Worm (Caenorhabditis elegans) whole organism, L3 larva: ENCODE measurements around the gene F17C11.2.

Experiments used
- R02D3.7 ChIP-seq: fragments of 150-350 bp; optimal IDR thresholded peaks from 2 replicates; lab custom pipeline; 2014; ENCODE audit warnings: missing biosample characterization, missing genetic modification characterization
- aly-2 ChIP-seq: fragments of 150-350 bp; optimal IDR thresholded peaks from 2 replicates; lab custom pipeline; 2014; ENCODE audit warnings: missing biosample characterization, missing genetic modification characterization
- ama-1 ChIP-seq: fragments of 150-350 bp; optimal IDR thresholded peaks from 2 replicates; lab custom pipeline; 2018
- ceh-16 ChIP-seq: sonication (generic microtip); optimal IDR thresholded peaks from 2 replicates; lab custom pipeline; 2017; ENCODE audit warnings: missing biosample characterization, missing genetic modification characterization
- ceh-28 ChIP-seq: fragments of 150-350 bp; optimal IDR thresholded peaks from 2 replicates; lab custom pipeline; 2014; ENCODE audit warnings: missing biosample characterization, missing genetic modification reagents, missing genetic modification characterization
- ceh-82 ChIP-seq: fragments of 150-350 bp; optimal IDR thresholded peaks from 2 replicates; lab custom pipeline; 2014; ENCODE audit warnings: missing biosample characterization, missing genetic modification characterization
- ceh-9 ChIP-seq: sonication (generic microtip); optimal IDR thresholded peaks from 2 replicates; lab custom pipeline; 2018; ENCODE audit warnings: missing biosample characterization, missing genetic modification characterization
- daf-12 ChIP-seq: fragments of 150-350 bp; optimal IDR thresholded peaks from 2 replicates; lab custom pipeline; 2014; ENCODE audit warnings: missing biosample characterization, missing genetic modification reagents, missing genetic modification characterization
- egl-27 ChIP-seq: sonication (generic microtip); optimal IDR thresholded peaks from 4 replicates; lab custom pipeline; 2017; ENCODE audit warnings: missing biosample characterization, missing genetic modification reagents, missing genetic modification characterization
- egl-5 ChIP-seq: fragments of 150-350 bp; optimal IDR thresholded peaks from 2 replicates; lab custom pipeline; 2017; ENCODE audit warnings: missing biosample characterization, missing genetic modification reagents, missing genetic modification characterization, inconsistent platforms
- elt-1 ChIP-seq: fragments of 150-350 bp; optimal IDR thresholded peaks from 2 replicates; lab custom pipeline; 2014; ENCODE audit warnings: missing biosample characterization, missing genetic modification characterization
- elt-2 ChIP-seq: sonication (generic microtip); optimal IDR thresholded peaks from 2 replicates; lab custom pipeline; 2016; ENCODE audit warnings: missing genetic modification reagents, mild to moderate bottlenecking, missing genetic modification characterization, missing compliant biosample characterization
- elt-3 ChIP-seq, 3 experiments: fragments of 150-350 bp in 1 of 3; sonication (generic microtip) in 2 of 3; optimal IDR thresholded peaks; 2 replicates in 2 of 3; 4 replicates in 1 of 3; lab custom pipeline; 2014 to 2017; ENCODE audit warnings: missing biosample characterization in 3 of 3, missing genetic modification characterization in 3 of 3
- eor-1 ChIP-seq, 2 experiments: fragments of 150-350 bp; optimal IDR thresholded peaks; 2 replicates each; lab custom pipeline; 2014 to 2018; ENCODE audit warnings: missing biosample characterization in 2 of 2, missing genetic modification characterization in 2 of 2
- fkh-10 ChIP-seq: sonication (generic microtip); optimal IDR thresholded peaks from 2 replicates; lab custom pipeline; 2017; ENCODE audit warnings: missing biosample characterization, missing genetic modification reagents, missing genetic modification characterization
- fkh-2 ChIP-seq: fragments of 150-350 bp; optimal IDR thresholded peaks from 2 replicates; lab custom pipeline; 2014; ENCODE audit warnings: missing biosample characterization, missing genetic modification reagents, missing genetic modification characterization
- fos-1 ChIP-seq: fragments of 150-350 bp; optimal IDR thresholded peaks from 2 replicates; lab custom pipeline; 2014; ENCODE audit warnings: missing biosample characterization, missing genetic modification characterization
- hmg-11 ChIP-seq: sonication (generic microtip); optimal IDR thresholded peaks from 2 replicates; lab custom pipeline; 2016; ENCODE audit warnings: missing genetic modification characterization, missing compliant biosample characterization
- jun-1 ChIP-seq: fragments of 150-350 bp; optimal IDR thresholded peaks from 2 replicates; lab custom pipeline; 2014; ENCODE audit warnings: missing biosample characterization, missing genetic modification reagents, missing genetic modification characterization
- lin-15B ChIP-seq: fragments of 150-350 bp; optimal IDR thresholded peaks from 2 replicates; lab custom pipeline; 2014; ENCODE audit warnings: missing biosample characterization, missing genetic modification characterization
- lin-39 ChIP-seq: fragments of 150-350 bp; optimal IDR thresholded peaks from 2 replicates; lab custom pipeline; 2018; ENCODE audit warnings: missing biosample characterization, missing genetic modification reagents, missing genetic modification characterization
- lsy-12 ChIP-seq: sonication (generic microtip); optimal IDR thresholded peaks from 2 replicates; lab custom pipeline; 2016; ENCODE audit warnings: mild to moderate bottlenecking, missing genetic modification characterization, missing compliant biosample characterization
- mdl-1 ChIP-seq: fragments of 150-350 bp; optimal IDR thresholded peaks from 2 replicates; lab custom pipeline; 2014; ENCODE audit warnings: missing biosample characterization, missing genetic modification characterization
- mml-1 ChIP-seq: fragments of 150-350 bp; sonication (generic microtip); optimal IDR thresholded peaks from 3 replicates; lab custom pipeline; 2014; ENCODE audit warnings: missing biosample characterization, missing genetic modification characterization
- nfya-1 ChIP-seq: sonication (generic microtip); optimal IDR thresholded peaks from 2 replicates; lab custom pipeline; 2017; ENCODE audit warnings: missing genetic modification characterization, mild to moderate bottlenecking, missing compliant biosample characterization, antibody characterized with exemption, moderate library complexity; ENCODE audit not compliant: insufficient read depth
- nhr-11 ChIP-seq: fragments of 150-350 bp; optimal IDR thresholded peaks from 2 replicates; lab custom pipeline; 2014; ENCODE audit warnings: missing biosample characterization, missing genetic modification characterization
- nhr-12 ChIP-seq: fragments of 150-350 bp; optimal IDR thresholded peaks from 2 replicates; lab custom pipeline; 2014; ENCODE audit warnings: missing biosample characterization, missing genetic modification characterization
- nhr-23 ChIP-seq: fragments of 150-350 bp; optimal IDR thresholded peaks from 2 replicates; lab custom pipeline; 2014; ENCODE audit warnings: missing biosample characterization, missing genetic modification reagents, missing genetic modification characterization
- nhr-237 ChIP-seq: fragments of 150-350 bp; optimal IDR thresholded peaks from 2 replicates; lab custom pipeline; 2014; ENCODE audit warnings: missing biosample characterization, missing genetic modification characterization
- nhr-25 ChIP-seq: sonication (generic microtip); optimal IDR thresholded peaks from 2 replicates; lab custom pipeline; 2017; ENCODE audit warnings: missing biosample characterization, missing genetic modification characterization
- nhr-28 ChIP-seq: fragments of 150-350 bp; optimal IDR thresholded peaks from 2 replicates; lab custom pipeline; 2014; ENCODE audit warnings: missing biosample characterization, missing genetic modification characterization
- nhr-43 ChIP-seq: sonication (generic microtip); optimal IDR thresholded peaks from 2 replicates; lab custom pipeline; 2016; ENCODE audit warnings: mild to moderate bottlenecking, missing genetic modification characterization, missing compliant biosample characterization; ENCODE audit not compliant: poor library complexity, severe bottlenecking
- nhr-67 ChIP-seq: fragments of 150-350 bp; optimal IDR thresholded peaks from 2 replicates; lab custom pipeline; 2014; ENCODE audit warnings: missing biosample characterization, missing genetic modification characterization
- nhr-76 ChIP-seq: fragments of 150-350 bp; sonication (generic microtip); optimal IDR thresholded peaks from 5 replicates; lab custom pipeline; 2014; ENCODE audit warnings: missing biosample characterization, missing genetic modification characterization
- nhr-77 ChIP-seq: fragments of 150-350 bp; optimal IDR thresholded peaks from 2 replicates; lab custom pipeline; 2014; ENCODE audit warnings: missing biosample characterization, missing genetic modification characterization
- pha-4 ChIP-seq: fragments of 150-350 bp; optimal IDR thresholded peaks from 2 replicates; lab custom pipeline; 2014; ENCODE audit warnings: missing biosample characterization, missing genetic modification reagents, missing genetic modification characterization
- pqm-1 ChIP-seq: fragments of 150-350 bp; optimal IDR thresholded peaks from 2 replicates; lab custom pipeline; 2017; ENCODE audit warnings: missing biosample characterization, missing genetic modification characterization, inconsistent platforms
- skn-1 ChIP-seq: fragments of 150-350 bp; optimal IDR thresholded peaks from 2 replicates; lab custom pipeline; 2014; ENCODE audit warnings: missing biosample characterization, missing genetic modification characterization
- snpc-4 ChIP-seq: fragments of 150-350 bp; optimal IDR thresholded peaks from 2 replicates; lab custom pipeline; 2014; ENCODE audit warnings: missing biosample characterization, missing genetic modification characterization
- tbx-2 ChIP-seq: sonication (generic microtip); optimal IDR thresholded peaks from 2 replicates; lab custom pipeline; 2016; ENCODE audit warnings: mild to moderate bottlenecking, missing genetic modification characterization, missing compliant biosample characterization
- unc-39 ChIP-seq: sonication (generic microtip); optimal IDR thresholded peaks from 4 replicates; lab custom pipeline; 2017; ENCODE audit warnings: missing biosample characterization, missing genetic modification characterization
- unc-62 ChIP-seq: fragments of 150-350 bp; sonication (generic microtip); optimal IDR thresholded peaks from 4 replicates; lab custom pipeline; 2014; ENCODE audit warnings: missing biosample characterization, missing genetic modification reagents, missing genetic modification characterization
- zag-1 ChIP-seq: fragments of 150-350 bp; optimal IDR thresholded peaks from 2 replicates; lab custom pipeline; 2014; ENCODE audit warnings: missing biosample characterization, missing genetic modification characterization
- ztf-4 ChIP-seq: fragments of 150-350 bp; optimal IDR thresholded peaks from 2 replicates; lab custom pipeline; 2014; ENCODE audit warnings: missing biosample characterization, missing genetic modification characterization

F17C11.2 gene

ce11 chrV:10961448-10961870 is 13.4 kb downstream of the F17C11.2 start:
- TF ChIP-seq fkh-2 (no peak), fkh-10 (peak; percentile 67), fos-1 (tag; lab: Kevin White, UChicago) (no peak), hmg-11 (tag; lab: Kevin White, UChicago) (peak; percentile 81), nhr-77 (tag; lab: Kevin White, UChicago) (no peak), aly-2 (tag; lab: Kevin White, UChicago) (no peak), ceh-28 (peak; percentile 32), mml-1 (tag; lab: Kevin White, UChicago) (no peak), unc-39 (tag; lab: Kevin White, UChicago) (no peak), nfya-1 (tag; lab: Kevin White, UChicago) (peak; percentile 73), elt-1 (no peak), nhr-12 (no peak), egl-5 (peak; percentile 76), pqm-1 (tag; lab: Kevin White, UChicago) (peak; percentile 20), nhr-11 (tag; lab: Kevin White, UChicago) (peak; percentile 51), lsy-12 (tag; lab: Kevin White, UChicago) (peak; percentile 43), pha-4 (tag; lab: Kevin White, UChicago) (peak; percentile 34), ama-1 (lab: Kevin White, UChicago) (peak; percentile 60), lin-39 (tag; lab: Kevin White, UChicago) (peak; percentile 56), egl-27 (tag; lab: Kevin White, UChicago) (no peak), jun-1 (tag; lab: Kevin White, UChicago) (peak; percentile 52), tbx-2 (peak; percentile 59), elt-2 (tag; lab: Kevin White, UChicago) (peak; percentile 27), snpc-4 (tag; lab: Kevin White, UChicago) (peak; percentile 42)
- TF ChIP-seq, all 47 proteins: peak for 15

- TF ChIP-seq zag-1 (tag; lab: Kevin White, UChicago) = no peak
- TF ChIP-seq lin-15B (tag; lab: Kevin White, UChicago) = peak; percentile 98
- TF ChIP-seq ama-1 (lab: Kevin White, UChicago) = peak; percentile 61
- TF ChIP-seq egl-27 (tag; lab: Kevin White, UChicago) = peak; percentile 92
- TF ChIP-seq lin-39 (tag; lab: Kevin White, UChicago) = peak; percentile 96
- no peak for TF ChIP-seq nhr-12
- TF ChIP-seq egl-5 = peak; percentile 97
- TF ChIP-seq eor-1 (tag; optimal IDR thresholded peaks at IDR 0.05; lab: Kevin White, UChicago) = no peak
- TF ChIP-seq R02D3.7 = peak; percentile 82
- TF ChIP-seq ceh-82 (tag; lab: Kevin White, UChicago) = peak; percentile 80
- peak; percentile 68 for TF ChIP-seq nhr-77 (tag; lab: Kevin White, UChicago)
- peak; percentile 91 for TF ChIP-seq elt-2 (tag; lab: Kevin White, UChicago)
- TF ChIP-seq unc-39 (tag; lab: Kevin White, UChicago) = no peak
- peak; percentile 88 for TF ChIP-seq skn-1 (tag; lab: Kevin White, UChicago)
- TF ChIP-seq ceh-9 (tag; lab: Kevin White, UChicago) = no peak
- peak; percentile 90 for TF ChIP-seq jun-1 (tag; lab: Kevin White, UChicago)
- no peak for TF ChIP-seq nhr-237 (tag; lab: Kevin White, UChicago)
- peak; percentile 99 for TF ChIP-seq nhr-23 (tag; lab: Kevin White, UChicago)
- TF ChIP-seq aly-2 (tag; lab: Kevin White, UChicago) = no peak
- TF ChIP-seq nhr-67 (tag; lab: Kevin White, UChicago) = peak; percentile 39
- peak; percentile 26 for TF ChIP-seq nhr-76
- TF ChIP-seq nhr-11 (tag; lab: Kevin White, UChicago) = peak; percentile 91
- peak; percentile 99 for TF ChIP-seq nhr-25 (tag; lab: Kevin White, UChicago)
- TF ChIP-seq fkh-2 = no peak
- TF ChIP-seq pha-4 (tag; lab: Kevin White, UChicago) = peak; percentile 99
- peak; percentile 72 for TF ChIP-seq fos-1 (tag; lab: Kevin White, UChicago)
- TF ChIP-seq nhr-43 (tag; lab: Kevin White, UChicago) = peak; percentile 93
- TF ChIP-seq fkh-10 = peak; percentile 62
- TF ChIP-seq ztf-4 (tag; lab: Kevin White, UChicago) = peak; percentile 71
- peak; percentile 77 for TF ChIP-seq unc-62
- peak; percentile 93 for TF ChIP-seq snpc-4 (tag; lab: Kevin White, UChicago)
- TF ChIP-seq pqm-1 (tag; lab: Kevin White, UChicago) = peak; percentile 94
- peak; percentile 3 for TF ChIP-seq mdl-1
- peak; percentile 70 for TF ChIP-seq elt-1
- no peak for TF ChIP-seq nhr-28
- TF ChIP-seq elt-3 (tag; optimal IDR thresholded peaks at IDR 0.05; lab: Kevin White, UChicago) = peak in 1 of 3 experiments; percentile 52
- TF ChIP-seq ceh-28 = peak; percentile 82
- TF ChIP-seq tbx-2 = peak; percentile 88
- peak; percentile 97 for TF ChIP-seq nfya-1 (tag; lab: Kevin White, UChicago)
- no peak for TF ChIP-seq ceh-16 (tag; lab: Kevin White, UChicago)
- TF ChIP-seq daf-12 = no peak
- TF ChIP-seq lsy-12 (tag; lab: Kevin White, UChicago) = peak; percentile 93
These were observed 17.5 kb downstream of the F17C11.2 start, which contains the start of the genes ctf-4 and eef-1G for ce11 chrV:10965501-10965900. TSS of gene ctf-4 (minus strand) at chrV:10965539. TSS of gene eef-1G (plus strand) at chrV:10965719.
